Worm (Caenorhabditis elegans): ENCODE data around the gene srbc-3.

srbc-3 gene

DNA sequence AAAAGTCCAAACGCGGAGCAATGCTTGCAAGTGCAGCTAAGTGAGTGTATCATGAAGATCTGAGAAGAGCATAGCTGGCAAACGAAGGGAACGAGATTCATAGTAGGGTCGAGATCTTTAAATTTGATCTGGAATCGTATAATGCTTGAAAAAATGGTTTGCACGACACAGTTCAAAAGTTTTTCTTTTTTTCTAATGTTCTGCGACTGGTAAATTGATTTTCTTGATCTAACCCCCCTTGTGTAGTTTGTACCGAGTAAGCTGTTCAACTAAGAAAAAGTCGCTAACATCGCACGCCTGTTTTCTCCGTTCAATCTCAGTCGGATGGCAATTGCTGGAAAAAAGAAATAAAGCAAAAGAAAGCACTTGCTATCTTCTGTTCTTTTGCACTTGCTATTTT, 12.2 kb downstream of the srbc-3 start, which contains the start of gene C17B7.14:
C17B7.14 (minus strand) TSS at position 101 of the 400 bp plus-strand sequence.
- TF ChIP-seq him-1 (tag; optimal IDR thresholded peaks at IDR 0.05): no peak
- TF ChIP-seq W03F9.2 (tag; optimal IDR thresholded peaks at IDR 0.05): no peak
- no peak for TF ChIP-seq dao-5 (tag; optimal IDR thresholded peaks at IDR 0.05)

DNA sequence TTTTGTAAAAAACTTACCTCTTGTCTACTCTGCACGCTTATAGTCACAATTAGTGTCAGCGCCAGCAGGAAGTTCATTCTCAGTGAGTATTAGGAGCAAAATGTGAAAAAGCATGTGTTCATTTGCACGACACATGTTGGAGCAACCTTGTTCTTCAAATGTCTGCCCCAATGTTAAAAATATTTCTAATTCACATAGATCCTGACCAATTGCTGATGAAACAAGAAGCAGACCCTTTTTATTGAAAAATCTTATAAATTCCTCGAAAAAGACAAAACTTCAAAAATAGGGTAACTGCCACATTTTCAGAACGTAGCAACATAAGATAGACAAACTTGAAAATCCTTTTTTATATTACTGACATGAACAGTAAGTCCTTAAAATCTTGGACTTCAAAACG, 15.9 kb downstream of the srbc-3 start, which contains the start of gene C17B7.8:
C17B7.8 (minus strand) TSS at position 101 of the 400 bp plus-strand sequence.
- TF ChIP-seq him-1 (tag; optimal IDR thresholded peaks at IDR 0.05) (no peak), W03F9.2 (tag; optimal IDR thresholded peaks at IDR 0.05) (no peak), dao-5 (tag; optimal IDR thresholded peaks at IDR 0.05) (no peak)

DNA sequence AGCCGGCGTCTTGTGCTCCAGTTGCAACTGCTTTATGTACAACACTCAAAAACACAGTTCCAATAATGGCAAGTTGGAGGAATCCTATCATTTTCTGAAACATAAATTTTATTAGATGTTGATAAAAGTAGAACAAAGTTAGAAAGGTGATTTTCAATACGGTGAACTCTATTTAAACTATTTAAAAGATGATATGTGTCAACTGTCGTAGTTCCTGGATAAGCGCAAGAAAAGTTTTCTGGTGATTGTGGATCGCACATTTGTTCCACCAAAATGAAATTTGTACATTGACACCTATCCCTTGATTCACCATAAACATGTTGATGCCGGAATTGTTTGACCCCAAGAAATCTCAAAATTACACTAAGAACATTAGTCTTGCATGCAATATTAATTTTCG, 23.8 kb downstream of the srbc-3 start, which contains the start of gene C17B7.9:
C17B7.9 (minus strand) TSS at position 101 of the 400 bp plus-strand sequence.
- TF ChIP-seq him-1 (tag; optimal IDR thresholded peaks at IDR 0.05) (no peak), dao-5 (tag; optimal IDR thresholded peaks at IDR 0.05) (no peak), W03F9.2 (tag; optimal IDR thresholded peaks at IDR 0.05) (no peak)

DNA sequence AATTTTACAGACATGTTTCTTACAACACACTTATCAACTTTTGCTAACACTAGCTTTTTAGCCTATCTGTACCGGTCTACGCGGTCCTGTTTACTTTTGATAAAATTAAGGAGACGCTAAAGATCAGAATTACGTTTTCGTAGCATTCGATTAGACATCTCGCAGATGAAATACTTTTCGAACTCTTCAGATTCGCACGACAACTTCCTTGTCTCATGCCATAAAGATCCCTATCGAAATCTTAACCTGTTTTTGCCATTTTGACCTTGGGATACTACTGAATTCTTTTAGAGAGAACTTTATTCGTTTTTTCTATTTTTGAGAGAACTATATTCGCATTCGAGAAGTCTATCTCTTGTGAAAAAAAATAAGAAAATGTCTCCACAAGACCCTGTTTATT, 25.1 kb downstream of the srbc-3 start, which contains the start of gene C17B7.5:
C17B7.5 (plus strand) TSS at position 301 of the 400 bp plus-strand sequence.
- TF ChIP-seq dao-5 (tag; optimal IDR thresholded peaks at IDR 0.05) (no peak), him-1 (tag; optimal IDR thresholded peaks at IDR 0.05) (no peak), W03F9.2 (tag; optimal IDR thresholded peaks at IDR 0.05) (no peak)

DNA sequence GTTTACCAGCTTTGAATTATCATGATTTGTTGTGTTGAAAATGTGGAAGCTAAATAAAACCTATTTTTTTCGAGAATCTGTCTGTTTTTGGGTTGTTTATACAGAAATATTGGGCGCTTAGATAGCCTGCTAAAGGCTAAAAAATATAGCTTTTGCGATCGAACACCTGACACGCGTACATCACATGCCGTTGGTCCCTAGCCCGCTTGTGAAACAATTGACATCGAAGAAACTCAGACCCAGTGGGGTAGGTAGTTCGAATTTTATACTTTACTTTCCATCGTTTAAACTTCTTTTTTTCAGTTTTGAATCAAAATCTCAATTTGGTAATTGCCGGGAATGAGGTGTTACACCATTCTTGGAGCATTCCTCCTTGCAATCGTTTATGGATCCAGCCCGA, 30.7 kb downstream of the srbc-3 start, which contains the start of gene C17B7.4:
C17B7.4 (plus strand) TSS at position 301 of the 400 bp plus-strand sequence.
- no peak for TF ChIP-seq him-1 (tag; optimal IDR thresholded peaks at IDR 0.05)
- no peak for TF ChIP-seq dao-5 (tag; optimal IDR thresholded peaks at IDR 0.05)
- no peak for TF ChIP-seq W03F9.2 (tag; optimal IDR thresholded peaks at IDR 0.05)

DNA sequence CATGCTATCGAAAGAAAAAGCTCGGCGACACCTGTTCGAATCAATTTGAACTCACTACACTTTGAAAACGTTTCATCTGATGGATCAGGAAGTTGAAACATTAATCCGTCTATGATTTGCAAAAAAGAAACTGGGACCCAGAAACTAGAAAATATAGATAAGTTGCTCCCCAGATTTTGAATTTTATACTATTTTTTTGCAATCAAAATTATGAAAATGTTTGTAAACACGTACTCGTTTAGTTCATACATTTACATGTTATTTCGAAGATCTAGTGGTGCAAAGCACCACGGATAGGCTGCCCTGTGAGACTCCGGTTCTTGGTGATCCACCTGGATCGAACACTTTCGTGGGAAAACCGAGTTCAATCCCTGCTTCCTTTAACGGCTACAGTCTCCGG, 33.6 kb downstream of the srbc-3 start, which contains the start of gene C17B7.10:
C17B7.10 (minus strand) TSS at position 101 of the 400 bp plus-strand sequence.
- TF ChIP-seq W03F9.2 (tag; optimal IDR thresholded peaks at IDR 0.05) (no peak), dao-5 (tag; optimal IDR thresholded peaks at IDR 0.05) (no peak), him-1 (tag; optimal IDR thresholded peaks at IDR 0.05) (no peak)

DNA sequence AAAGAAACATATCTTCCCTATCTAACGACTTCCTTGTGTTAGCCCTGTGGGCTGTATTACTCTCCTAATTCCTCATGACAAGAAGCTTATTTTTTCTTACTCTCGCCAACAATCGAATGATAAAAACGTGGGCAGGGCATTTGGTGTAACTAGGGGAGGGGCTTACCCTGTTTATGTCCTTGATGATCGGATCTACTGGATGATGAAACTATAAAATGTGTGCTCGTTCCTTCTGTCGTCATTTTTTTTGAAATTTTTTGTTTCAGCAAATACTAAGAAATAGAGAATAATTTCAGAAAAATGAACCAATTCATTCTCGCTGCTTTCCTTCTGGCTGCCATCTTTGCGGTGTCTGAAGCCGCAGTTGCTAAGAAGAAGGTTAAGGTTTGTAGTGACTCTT, 34.2 kb downstream of the srbc-3 start, which contains the start of gene C17B7.3:
C17B7.3 (plus strand) TSS at position 301 of the 400 bp plus-strand sequence.
- TF ChIP-seq him-1 (tag; optimal IDR thresholded peaks at IDR 0.05): no peak
- no peak for TF ChIP-seq dao-5 (tag; optimal IDR thresholded peaks at IDR 0.05)
- no peak for TF ChIP-seq W03F9.2 (tag; optimal IDR thresholded peaks at IDR 0.05)

DNA sequence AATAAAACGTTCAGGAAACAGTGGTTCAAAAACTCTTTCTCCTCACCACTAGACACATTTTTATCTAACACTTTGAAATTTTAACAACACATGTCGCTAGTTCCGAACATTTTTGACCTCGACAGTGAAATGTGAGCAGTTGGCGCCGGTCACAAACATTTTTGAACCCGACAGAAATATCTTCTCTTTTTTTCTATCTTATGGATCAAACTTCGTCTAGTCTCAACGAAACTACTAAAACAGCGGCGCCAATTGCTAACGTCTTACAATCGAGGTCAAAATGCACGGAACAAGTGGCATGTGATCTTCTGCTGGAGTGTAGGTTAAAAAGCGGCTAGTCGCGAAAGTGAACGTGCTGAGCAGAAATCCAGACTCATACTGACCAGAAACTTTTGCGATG, 35.7 kb downstream of the srbc-3 start:
- no peak for TF ChIP-seq dao-5 (tag; optimal IDR thresholded peaks at IDR 0.05)
- no peak for TF ChIP-seq him-1 (tag; optimal IDR thresholded peaks at IDR 0.05)
- TF ChIP-seq W03F9.2 (tag; optimal IDR thresholded peaks at IDR 0.05): no peak

DNA sequence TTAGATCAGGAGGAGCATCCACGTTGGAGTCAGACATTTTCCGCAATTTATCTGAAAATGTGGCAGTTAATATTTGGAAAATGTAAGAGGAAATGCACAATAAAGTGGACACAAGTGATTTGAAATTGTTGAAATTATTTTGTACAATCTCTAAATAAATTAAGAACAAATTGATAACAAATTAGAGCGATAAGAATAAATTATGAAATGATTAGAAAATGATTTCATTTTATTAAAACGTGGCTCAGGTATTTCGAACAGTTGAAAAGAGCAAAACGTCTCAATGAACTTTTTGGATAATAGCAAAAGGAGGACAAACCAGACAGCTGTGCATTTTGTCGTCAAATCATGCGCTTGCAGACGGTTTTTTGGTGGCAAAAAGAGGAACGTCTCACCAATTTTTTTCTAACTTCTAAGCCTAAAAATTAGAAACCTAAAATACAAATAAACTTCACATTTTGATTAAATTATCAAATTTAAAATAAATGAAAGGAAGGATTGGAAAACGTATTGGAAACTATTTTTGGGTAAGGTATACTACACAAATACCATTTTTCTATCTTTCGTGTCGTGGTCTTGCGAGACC, 38.3 kb downstream of the srbc-3 start, which contains the start of gene fbxa-65:
fbxa-65 (minus strand) TSS at position 51 of the 586 bp plus-strand sequence.
- no peak for TF ChIP-seq him-1 (tag; optimal IDR thresholded peaks at IDR 0.05)
- no peak for TF ChIP-seq dao-5 (tag; optimal IDR thresholded peaks at IDR 0.05)
- no peak for TF ChIP-seq W03F9.2 (tag; optimal IDR thresholded peaks at IDR 0.05)

DNA sequence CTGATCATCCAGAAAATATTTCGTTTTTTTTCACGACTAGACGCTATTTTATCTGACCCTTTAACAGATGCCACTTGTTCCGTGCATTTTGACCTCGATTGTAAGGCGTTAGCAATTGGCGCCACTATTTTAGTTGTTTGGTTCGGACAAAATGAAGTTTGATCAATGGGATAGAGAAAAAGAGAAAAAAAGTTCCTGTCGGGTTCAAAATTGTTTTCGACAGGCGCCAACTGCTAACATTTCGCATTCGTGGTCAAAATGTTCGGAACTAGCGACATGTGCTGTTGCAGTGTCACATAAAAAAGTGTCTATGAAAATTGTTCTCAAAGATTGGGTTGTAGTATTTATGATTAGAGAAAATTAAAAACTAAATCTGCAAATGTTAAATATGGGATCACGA, 39.2 kb downstream of the srbc-3 start:
- TF ChIP-seq him-1 (tag; optimal IDR thresholded peaks at IDR 0.05) (no peak), dao-5 (tag; optimal IDR thresholded peaks at IDR 0.05) (no peak), W03F9.2 (tag; optimal IDR thresholded peaks at IDR 0.05) (no peak)

DNA sequence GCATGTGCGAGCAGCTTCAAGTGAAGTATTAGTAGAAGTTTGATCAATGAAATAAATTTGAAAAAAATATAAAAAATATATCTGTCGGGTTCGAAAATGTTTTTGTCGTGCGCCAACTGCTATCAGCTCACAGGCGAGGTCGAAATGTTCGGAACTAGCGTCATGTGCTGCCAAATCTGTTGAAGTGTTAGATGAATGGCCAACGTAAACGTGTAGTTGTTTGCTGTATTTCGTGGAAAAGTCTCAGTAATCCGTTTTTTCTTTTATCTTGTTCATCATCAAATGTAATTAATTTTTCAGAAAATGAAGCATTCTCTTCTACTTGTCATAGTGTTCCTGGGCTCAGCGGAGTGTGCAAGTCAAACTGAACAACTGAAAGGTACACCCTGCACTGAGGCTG, 41.6 kb downstream of the srbc-3 start, which contains the start of gene C17B7.15:
C17B7.15 (plus strand) TSS at position 301 of the 400 bp plus-strand sequence.
- TF ChIP-seq W03F9.2 (tag; optimal IDR thresholded peaks at IDR 0.05) (no peak), dao-5 (tag; optimal IDR thresholded peaks at IDR 0.05) (no peak), him-1 (tag; optimal IDR thresholded peaks at IDR 0.05) (no peak)

DNA sequence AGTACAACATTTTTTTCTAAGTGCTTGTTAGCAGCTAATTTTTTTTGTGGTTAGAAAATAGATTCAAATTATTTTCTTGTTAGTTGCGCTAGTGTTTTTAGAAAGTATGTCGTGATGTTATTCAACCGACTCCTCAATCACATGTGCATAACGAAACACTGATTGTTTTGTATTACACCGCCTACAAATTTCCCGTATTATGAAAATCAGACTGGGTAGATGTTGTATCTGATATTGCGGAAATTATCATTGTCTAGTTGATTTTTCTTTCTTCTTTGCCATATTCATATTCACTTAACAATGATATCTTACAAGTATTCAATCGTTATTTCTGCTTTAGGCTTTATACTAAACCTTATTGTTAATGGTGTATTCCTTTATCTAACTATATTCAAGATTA, 43.0 kb downstream of the srbc-3 start, which contains the start of gene str-63:
str-63 (plus strand) TSS at position 301 of the 400 bp plus-strand sequence.
- TF ChIP-seq W03F9.2 (tag; optimal IDR thresholded peaks at IDR 0.05) (no peak), him-1 (tag; optimal IDR thresholded peaks at IDR 0.05) (no peak), dao-5 (tag; optimal IDR thresholded peaks at IDR 0.05) (no peak)

DNA sequence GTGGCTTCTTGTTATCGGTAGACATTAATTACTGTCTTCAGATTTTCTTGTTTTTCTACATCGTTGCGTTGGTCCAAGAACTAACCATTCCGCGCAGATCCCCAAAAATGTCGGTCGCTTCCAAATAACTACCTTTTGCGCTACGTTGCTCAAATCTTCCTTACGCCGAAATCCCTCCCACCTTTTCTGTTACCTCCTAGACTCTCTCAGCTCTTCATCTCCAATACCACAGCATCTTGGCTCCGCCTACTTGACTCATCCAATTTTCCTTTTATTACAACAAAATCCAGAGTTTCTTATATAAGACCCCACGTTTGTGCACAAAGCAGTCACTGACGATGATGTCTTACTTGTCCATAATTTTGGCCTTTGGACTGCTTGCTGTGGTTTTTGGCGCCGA, 44.7 kb downstream of the srbc-3 start, which contains the start of gene C17B7.12:
C17B7.12 (plus strand) TSS at position 301 of the 400 bp plus-strand sequence.
- TF ChIP-seq W03F9.2 (tag; optimal IDR thresholded peaks at IDR 0.05): no peak
- TF ChIP-seq dao-5 (tag; optimal IDR thresholded peaks at IDR 0.05): no peak
- no peak for TF ChIP-seq him-1 (tag; optimal IDR thresholded peaks at IDR 0.05)

DNA sequence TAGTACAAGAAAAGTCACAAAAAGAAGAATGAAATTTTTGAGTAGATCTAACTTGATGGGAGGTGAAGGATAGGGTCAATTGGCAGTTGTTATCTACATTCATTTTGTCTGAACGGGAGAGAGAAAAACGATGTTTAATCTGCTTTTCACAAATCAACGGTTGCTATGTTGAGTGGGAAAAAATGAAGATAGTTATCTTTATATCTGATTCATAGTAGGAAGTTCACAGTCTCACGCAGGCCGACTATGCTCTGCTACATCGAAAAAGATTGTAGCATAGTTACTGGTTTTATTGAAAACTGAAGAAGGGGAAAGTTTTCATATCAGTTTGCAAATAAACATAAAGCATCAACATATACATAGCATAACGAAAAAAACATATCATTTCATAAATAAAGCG, 47.3 kb downstream of the srbc-3 start:
- TF ChIP-seq him-1 (tag; optimal IDR thresholded peaks at IDR 0.05): no peak
- no peak for TF ChIP-seq W03F9.2 (tag; optimal IDR thresholded peaks at IDR 0.05)
- TF ChIP-seq dao-5 (tag; optimal IDR thresholded peaks at IDR 0.05): no peak
